Worm (Caenorhabditis elegans): ENCODE measurements around the gene tbce-1.

- TF ChIP-seq ZK546.5 (tag; optimal IDR thresholded peaks at IDR 0.05) = no peak
- no peak for TF ChIP-seq Y48G9A.11 (GFP tag; IDR thresholded peaks at IDR 0.05)
- no peak for TF ChIP-seq mdl-1 (tag; optimal IDR thresholded peaks at IDR 0.05)
- TF ChIP-seq ama-1 (optimal IDR thresholded peaks at IDR 0.05) = no peak
- peak in 1 of 2 experiments; percentile 56 for TF ChIP-seq unc-62 (GFP tag; optimal IDR thresholded peaks at IDR 0.05 in 1 of 2)
- no peak for TF ChIP-seq unc-62 (tag; optimal IDR thresholded peaks at IDR 0.05)
- TF ChIP-seq nhr-237 (tag; optimal IDR thresholded peaks at IDR 0.05) = no peak
- no peak for TF ChIP-seq ces-1 (GFP tag; optimal IDR thresholded peaks at IDR 0.05)
- no peak for TF ChIP-seq nhr-111 (GFP tag; optimal IDR thresholded peaks at IDR 0.05)
Observed at ce11 chrIV:8333988-8334863, 39.7 kb downstream of the tbce-1 start, which contains the start of gene his-32.

Data from whole organism, L4 larva.